Worm (Caenorhabditis elegans): ENCODE data around the gene F49F1.18.

- TF ChIP-seq T22C8.4 (GFP tag; IDR thresholded peaks at IDR 0.05) (no peak), ztf-23 (GFP tag; IDR thresholded peaks at IDR 0.05) (no peak), cog-1 (tag; optimal IDR thresholded peaks at IDR 0.05) (no peak), ztf-29 (GFP tag; IDR thresholded peaks at IDR 0.05) (no peak), ref-1 (GFP tag; conservative IDR thresholded peaks at IDR 0.05) (no peak)
Observed at ce11 chrIV:4121055-4121454, 19.1 kb downstream of the F49F1.18 start.

Data from whole organism, midembryonic.